Fruit fly (Drosophila melanogaster) whole organism, embryonic: Measurements from ENCODE around the gene Mtch.
A peak's percentile ranks its signal among the peaks of the same experiment; 100 is the strongest.

Source experiments
- ATbp ChIP-seq: fragments of 200-800 bp; sonication (Bioruptor generic); optimal IDR thresholded peaks from 2 replicates; lab custom pipeline; 2017; ENCODE audit warnings: missing biosample characterization, mild to moderate bottlenecking, missing genetic modification characterization, missing genetic modification reagents
- Aef1 ChIP-seq: fragments of 200-800 bp; sonication (Bioruptor generic); IDR thresholded peaks from 3 replicates; pipeline ENCODE4 v1.3.6; 2022; ENCODE audit warnings: missing biosample characterization, missing genetic modification characterization
- Awh ChIP-seq: fragments of 200-800 bp; sonication (Bioruptor generic); IDR thresholded peaks from 2 replicates; pipeline ENCODE4, ENCODE4 v1.3.6; 2022; ENCODE audit warnings: missing biosample characterization, missing genetic modification characterization
- Bgb ChIP-seq: fragments of 200-800 bp; sonication (Bioruptor generic); IDR thresholded peaks from 2 replicates; pipeline ENCODE4 v1.3.6; 2022; ENCODE audit warnings: missing biosample characterization, missing genetic modification characterization; ENCODE audit not compliant: partially characterized antibody
- Blimp-1 ChIP-seq: fragments of 200-800 bp; sonication (Bioruptor generic); optimal IDR thresholded peaks from 3 replicates; lab custom pipeline; 2018; ENCODE audit warnings: missing biosample characterization, missing genetic modification characterization, mild to moderate bottlenecking, moderate library complexity, missing genetic modification reagents
- CG15073 ChIP-seq: fragments of 200-800 bp; sonication (Bioruptor generic); optimal IDR thresholded peaks from 2 replicates; lab custom pipeline; 2016; ENCODE audit warnings: missing biosample characterization, missing genetic modification characterization
- CG16863 ChIP-seq: fragments of 200-800 bp; sonication (Bioruptor generic); optimal IDR thresholded peaks from 3 replicates; lab custom pipeline; 2016; ENCODE audit warnings: missing biosample characterization, missing genetic modification characterization
- CG17829 ChIP-seq: fragments of 200-800 bp; optimal IDR thresholded peaks from 2 replicates; lab custom pipeline; 2019; ENCODE audit warnings: missing biosample characterization, mild to moderate bottlenecking, missing genetic modification characterization, moderate library complexity
- CG2199 ChIP-seq: fragments of 200-800 bp; sonication (Bioruptor generic); IDR thresholded peaks from 3 replicates; pipeline ENCODE4 v1.3.6; 2022; ENCODE audit warnings: missing biosample characterization, missing genetic modification characterization
- CG31441 ChIP-seq: fragments of 200-800 bp; sonication (Bioruptor generic); IDR thresholded peaks from 2 replicates; pipeline ENCODE4 v1.3.6; 2022; ENCODE audit warnings: missing biosample characterization, missing genetic modification characterization
- CG4360 ChIP-seq: fragments of 200-800 bp; sonication (Bioruptor generic); IDR thresholded peaks from 2 replicates; pipeline ENCODE4 v1.3.6; 2022; ENCODE audit warnings: missing biosample characterization, missing genetic modification characterization
- CG8281 ChIP-seq: fragments of 200-800 bp; sonication (Bioruptor generic); optimal IDR thresholded peaks from 2 replicates; lab custom pipeline; 2018; ENCODE audit warnings: missing biosample characterization, mild to moderate bottlenecking, missing genetic modification characterization, moderate library complexity
- CG9437 ChIP-seq: fragments of 200-800 bp; sonication (Bioruptor generic); optimal IDR thresholded peaks from 2 replicates; lab custom pipeline; 2018; ENCODE audit warnings: missing biosample characterization, mild to moderate bottlenecking, missing genetic modification characterization
- CG9876 ChIP-seq: fragments of 200-800 bp; sonication (Bioruptor generic); optimal IDR thresholded peaks from 2 replicates; lab custom pipeline; 2016; ENCODE audit warnings: missing biosample characterization, missing genetic modification characterization
- Dref ChIP-seq: fragments of 200-800 bp; sonication (Bioruptor generic); IDR thresholded peaks from 2 replicates; pipeline ENCODE4 v1.3.6; 2022; ENCODE audit warnings: missing biosample characterization, missing genetic modification characterization
- Eip74EF ChIP-seq, 2 experiments: fragments of 200-800 bp in 1 of 2; fragments of >200 bp in 1 of 2; sonication (Bioruptor generic) in 1 of 2; optimal IDR thresholded peaks; 2 replicates each; lab custom pipeline; 2017 to 2019; ENCODE audit warnings: missing biosample characterization in 2 of 2, missing genetic modification characterization in 2 of 2, mild to moderate bottlenecking in 1 of 2, moderate library complexity in 1 of 2
- Hand ChIP-seq: fragments of 200-800 bp; sonication (Bioruptor generic); optimal IDR thresholded peaks from 2 replicates; lab custom pipeline; 2017; ENCODE audit warnings: mild to moderate bottlenecking, missing biosample characterization, missing genetic modification reagents, missing genetic modification characterization
- Jarid2 ChIP-seq: fragments of 200-800 bp; sonication (Bioruptor generic); optimal IDR thresholded peaks from 3 replicates; lab custom pipeline; 2017; ENCODE audit warnings: mild to moderate bottlenecking, missing biosample characterization, missing genetic modification reagents, missing genetic modification characterization
- Rx ChIP-seq: fragments of 200-800 bp; sonication (Bioruptor generic); IDR thresholded peaks from 2 replicates; pipeline ENCODE4 v1.3.6; 2022; ENCODE audit warnings: missing biosample characterization, missing genetic modification characterization
- Six4 ChIP-seq: fragments of 200-800 bp; sonication (Bioruptor generic); optimal IDR thresholded peaks from 2 replicates; lab custom pipeline; 2016; ENCODE audit warnings: missing biosample characterization, missing genetic modification characterization
- Xbp1 ChIP-seq: fragments of 200-800 bp; sonication (Bioruptor generic); optimal IDR thresholded peaks from 3 replicates; lab custom pipeline; 2016; ENCODE audit warnings: missing biosample characterization, mild to moderate bottlenecking, missing genetic modification characterization
- caup ChIP-seq: fragments of 200-800 bp; sonication (Bioruptor generic); optimal IDR thresholded peaks from 3 replicates; lab custom pipeline; 2017; ENCODE audit warnings: missing biosample characterization, mild to moderate bottlenecking, missing genetic modification characterization, moderate library complexity; ENCODE audit not compliant: severe bottlenecking
- crp ChIP-seq, 2 experiments: fragments of 200-800 bp; sonication (Bioruptor generic); optimal IDR thresholded peaks; 2 replicates in 1 of 2; 3 replicates in 1 of 2; lab custom pipeline; 2017; ENCODE audit warnings: missing biosample characterization in 2 of 2, missing genetic modification characterization in 2 of 2, mild to moderate bottlenecking in 1 of 2, moderate library complexity in 1 of 2
- da ChIP-seq: fragments of 200-800 bp; sonication (Bioruptor generic); optimal IDR thresholded peaks from 2 replicates; lab custom pipeline; 2016; ENCODE audit warnings: missing biosample characterization, missing genetic modification characterization
- eve ChIP-seq, 2 experiments: fragments of >200 bp; optimal IDR thresholded peaks; 2 replicates each; lab custom pipeline; 2017; ENCODE audit warnings: missing biosample characterization in 2 of 2, missing genetic modification characterization in 2 of 2
- exex ChIP-seq: fragments of 200-800 bp; sonication (Bioruptor generic); optimal IDR thresholded peaks from 4 replicates; lab custom pipeline; 2018; ENCODE audit warnings: missing biosample characterization, mild to moderate bottlenecking, missing genetic modification characterization, moderate library complexity
- fru ChIP-seq: fragments of >200 bp; optimal IDR thresholded peaks from 2 replicates; lab custom pipeline; 2017
- gcm ChIP-seq: fragments of 200-800 bp; sonication (Bioruptor generic); optimal IDR thresholded peaks from 2 replicates; lab custom pipeline; 2019; ENCODE audit warnings: missing biosample characterization, mild to moderate bottlenecking, missing genetic modification characterization, moderate library complexity
- gcm2 ChIP-seq: fragments of 200-800 bp; sonication (Bioruptor generic); optimal IDR thresholded peaks from 2 replicates; lab custom pipeline; 2016; ENCODE audit warnings: missing biosample characterization, missing genetic modification characterization
- gt ChIP-seq: fragments of 200-800 bp; sonication (Bioruptor generic); IDR thresholded peaks from 2 replicates; pipeline ENCODE4 v1.3.6; 2022; ENCODE audit warnings: missing biosample characterization, missing genetic modification characterization
- insv ChIP-seq, 2 experiments: fragments of 200-800 bp; sonication (Bioruptor generic); optimal IDR thresholded peaks; 3 replicates each; lab custom pipeline; 2016 to 2018; ENCODE audit warnings: missing biosample characterization in 2 of 2, missing genetic modification characterization in 2 of 2
- kay ChIP-seq: fragments of 200-800 bp; sonication (Bioruptor generic); optimal IDR thresholded peaks from 2 replicates; lab custom pipeline; 2016; ENCODE audit warnings: missing biosample characterization, missing genetic modification characterization
- lov ChIP-seq, 2 experiments: fragments of 200-800 bp in 1 of 2; fragments of >200 bp in 1 of 2; sonication (Bioruptor generic) in 1 of 2; IDR thresholded peaks in 1 of 2; optimal IDR thresholded peaks in 1 of 2; 2 replicates in 1 of 2; 3 replicates in 1 of 2; pipeline versions ENCODE4 v1.3.6 to Lab custom; 2017 to 2022; ENCODE audit warnings: missing biosample characterization in 1 of 2, missing genetic modification characterization in 1 of 2
- nau ChIP-seq: fragments of 200-800 bp; sonication (Bioruptor generic); optimal IDR thresholded peaks from 3 replicates; lab custom pipeline; 2017; ENCODE audit warnings: missing biosample characterization, mild to moderate bottlenecking, missing genetic modification characterization, missing genetic modification reagents
- onecut ChIP-seq: fragments of 200-800 bp; sonication (Bioruptor generic); IDR thresholded peaks from 2 replicates; pipeline ENCODE4 v1.3.6; 2022; ENCODE audit warnings: missing biosample characterization, missing genetic modification characterization
- otp ChIP-seq: fragments of 200-800 bp; sonication (Bioruptor generic); IDR thresholded peaks from 3 replicates; pipeline ENCODE4, ENCODE4 v1.3.6; 2022; ENCODE audit warnings: missing biosample characterization, missing genetic modification characterization
- pb ChIP-seq: fragments of 200-800 bp; sonication (Bioruptor generic); optimal IDR thresholded peaks from 3 replicates; lab custom pipeline; 2016; ENCODE audit warnings: missing biosample characterization, missing genetic modification characterization
- peb ChIP-seq: fragments of 200-800 bp; sonication (Bioruptor generic); IDR thresholded peaks from 2 replicates; pipeline ENCODE4 v1.3.6; 2022; ENCODE audit warnings: missing biosample characterization, missing genetic modification characterization
- pho ChIP-seq: fragments of 200-800 bp; sonication (Bioruptor generic); optimal IDR thresholded peaks from 2 replicates; lab custom pipeline; 2016; ENCODE audit warnings: missing biosample characterization, missing genetic modification characterization
- pros ChIP-seq: fragments of 200-800 bp; sonication (Bioruptor generic); optimal IDR thresholded peaks from 3 replicates; lab custom pipeline; 2019; ENCODE audit warnings: missing biosample characterization, mild to moderate bottlenecking, missing genetic modification characterization, moderate library complexity
- scrt ChIP-seq: fragments of 200-800 bp; sonication (Bioruptor generic); optimal IDR thresholded peaks from 2 replicates; lab custom pipeline; 2018; ENCODE audit warnings: missing biosample characterization, mild to moderate bottlenecking, missing genetic modification characterization, moderate library complexity
- sens ChIP-seq: fragments of 200-800 bp; sonication (Bioruptor generic); peaks from one replicate; lab custom pipeline; 2016; ENCODE audit warnings: missing biosample characterization, missing genetic modification characterization
- seq ChIP-seq: fragments of 200-800 bp; sonication (Bioruptor generic); IDR thresholded peaks from 2 replicates; pipeline ENCODE4 v1.3.6; 2022; ENCODE audit warnings: missing biosample characterization, missing genetic modification characterization
- slbo ChIP-seq: fragments of 200-800 bp; sonication (Bioruptor generic); IDR thresholded peaks from 2 replicates; pipeline ENCODE4 v1.3.6; 2022; ENCODE audit warnings: missing biosample characterization, missing genetic modification characterization
- sob ChIP-seq: fragments of 200-800 bp; sonication (Bioruptor generic); IDR thresholded peaks from 2 replicates; pipeline ENCODE4 v1.3.6; 2022; ENCODE audit warnings: missing biosample characterization, missing genetic modification characterization
- stwl ChIP-seq: fragments of 200-800 bp; sonication (Bioruptor generic); optimal IDR thresholded peaks from 3 replicates; lab custom pipeline; 2018; ENCODE audit warnings: missing biosample characterization, mild to moderate bottlenecking, missing genetic modification characterization, moderate library complexity

Gene Mtch

dm6 chr3L:157674-158179 lies 26.7 kb upstream of the Mtch start (continued):
- TF ChIP-seq gcm2 (GFP tag; lab: Kevin White, UChicago) (no peak), da (no peak), seq (no peak), CG9876 (no peak)
- TF ChIP-seq, all 482 proteins: peak for 7

dm6 chr3L:159406-160084 lies 24.9 kb upstream of the Mtch start:
- TF ChIP-seq scrt (GFP tag; lab: Kevin White, UChicago) = no peak
- no peak for TF ChIP-seq kay (GFP tag; lab: Kevin White, UChicago)
- TF ChIP-seq Awh (GFP tag; lab: Robert Waterston, UW) = 0 out of 2 replicates have a peak, but pooled peaks have one; percentile 14
- TF ChIP-seq stwl (tag; lab: Kevin White, UChicago) = peak; percentile 14
- TF ChIP-seq insv (GFP tag; optimal IDR thresholded peaks at IDR 0.05; lab: Kevin White, UChicago) = peak in 1 of 2 experiments; percentile 63
- no peak for TF ChIP-seq CG15073
- TF ChIP-seq pho (GFP tag; lab: Kevin White, UChicago) = no peak
- TF ChIP-seq nau (GFP tag; lab: Kevin White, UChicago) = no peak
- no peak for TF ChIP-seq Xbp1 (GFP tag; lab: Kevin White, UChicago)
- no peak for TF ChIP-seq CG9437 (GFP tag; lab: Kevin White, UChicago)
- peak; percentile 78 for TF ChIP-seq pros (GFP tag; lab: Kevin White, UChicago)
- TF ChIP-seq Blimp-1 (GFP tag; lab: Kevin White, UChicago) = peak; percentile 51
- peak; percentile 26 for TF ChIP-seq Six4 (GFP tag; lab: Kevin White, UChicago)
- TF ChIP-seq Aef1 = no peak
- TF ChIP-seq sens = peak; percentile 44
- TF ChIP-seq Bgb = no peak
- TF ChIP-seq gcm (GFP tag; lab: Kevin White, UChicago) = peak; percentile 42
- TF ChIP-seq crp (GFP tag; optimal IDR thresholded peaks at IDR 0.05; lab: Kevin White, UChicago) = no peak
- no peak for TF ChIP-seq CG17829 (tag; lab: Kevin White, UChicago)
- TF ChIP-seq CG8281 (tag; lab: Kevin White, UChicago) = peak; percentile 19
- TF ChIP-seq ATbp (GFP tag; lab: Kevin White, UChicago) = no peak
- TF ChIP-seq onecut (GFP tag; lab: Robert Waterston, UW) = no peak
- no peak for TF ChIP-seq Rx (GFP tag; lab: Robert Waterston, UW)
- no peak for TF ChIP-seq CG31441 (GFP tag; lab: Robert Waterston, UW)
- TF ChIP-seq lov (optimal IDR thresholded peaks at IDR 0.05; lab: Kevin White, UChicago) = no peak
- no peak for TF ChIP-seq lov (GFP tag; IDR thresholded peaks at IDR 0.05; lab: Robert Waterston, UW)
- TF ChIP-seq gt (GFP tag; lab: Robert Waterston, UW) = no peak
- peak; percentile 26; the same call in 1 of the 3 replicates for TF ChIP-seq CG2199 (GFP tag; lab: Robert Waterston, UW)
- TF ChIP-seq CG4360 = peak; percentile 66
- no peak for TF ChIP-seq otp (GFP tag; lab: Robert Waterston, UW)
- TF ChIP-seq Eip74EF (GFP tag; optimal IDR thresholded peaks at IDR 0.05; lab: Kevin White, UChicago) = peak in 1 of 2 experiments; percentile 56

- peak; percentile 95 for TF ChIP-seq Jarid2 (GFP tag; lab: Kevin White, UChicago)
- TF ChIP-seq Bgb = peak; percentile 66
- no peak for TF ChIP-seq peb (GFP tag; lab: Robert Waterston, UW)
- no peak for TF ChIP-seq CG16863 (GFP tag; lab: Kevin White, UChicago)
- peak; percentile 27 for TF ChIP-seq exex (tag; lab: Kevin White, UChicago)
- TF ChIP-seq pb (GFP tag; lab: Kevin White, UChicago) = no peak
- TF ChIP-seq Dref (GFP tag; lab: Robert Waterston, UW) = no peak
- TF ChIP-seq sob = peak; percentile 43; the same call in 1 of the 2 replicates
- TF ChIP-seq caup (GFP tag; lab: Kevin White, UChicago) = peak; percentile 8
- peak; percentile 23 for TF ChIP-seq Hand (GFP tag; lab: Kevin White, UChicago)
- TF ChIP-seq fru = no peak
- TF ChIP-seq eve (GFP tag; optimal IDR thresholded peaks at IDR 0.05; lab: Kevin White, UChicago) = peak in 1 of 2 experiments; percentile 79
- no peak for TF ChIP-seq gt (GFP tag; lab: Robert Waterston, UW)
- TF ChIP-seq slbo (GFP tag; lab: Robert Waterston, UW) = peak; percentile 19; the same call in 1 of the 2 replicates
These were observed 23.9 kb upstream of the Mtch start for dm6 chr3L:160446-161094.
